Worm (Caenorhabditis elegans) whole organism, young adult: ENCODE data around the gene tbc-13.

Source experiments
- C06A6.2 ChIP-seq: fragments of 200-800 bp; sonication (Bioruptor generic); conservative IDR thresholded peaks from 2 replicates; pipeline ENCODE4 v1.3.6; 2022; ENCODE audit warnings: missing genetic modification characterization, missing compliant biosample characterization
- C17E4.6 ChIP-seq: fragments of 200-800 bp; sonication (Bioruptor generic); IDR thresholded peaks from 2 replicates; pipeline ENCODE4 v1.3.6; 2022; ENCODE audit warnings: missing genetic modification reagents, missing genetic modification characterization, missing compliant biosample characterization
- F33H1.4 ChIP-seq: fragments of 200-800 bp; sonication (Bioruptor generic); IDR thresholded peaks from 2 replicates; pipeline ENCODE4 v1.3.6; 2022; ENCODE audit warnings: missing genetic modification reagents, missing genetic modification characterization, missing compliant biosample characterization
- F37B4.10 ChIP-seq: fragments of 200-800 bp; sonication (Bioruptor generic); IDR thresholded peaks from 2 replicates; pipeline ENCODE4 v1.3.6; 2022; ENCODE audit warnings: missing genetic modification characterization, missing compliant biosample characterization
- F39B2.1 ChIP-seq: fragments of 200-800 bp; sonication (Bioruptor generic); IDR thresholded peaks from 2 replicates; pipeline ENCODE4 v1.3.6; 2022; ENCODE audit warnings: missing genetic modification reagents, missing genetic modification characterization, missing compliant biosample characterization
- F49E8.2 ChIP-seq: sonication (generic microtip); optimal IDR thresholded peaks from 3 replicates; lab custom pipeline; 2017; ENCODE audit warnings: missing genetic modification characterization, mild to moderate bottlenecking, missing compliant biosample characterization, antibody characterized with exemption, moderate library complexity; ENCODE audit not compliant: insufficient read depth
- K11D2.4 ChIP-seq: fragments of 200-800 bp; sonication (Bioruptor generic); IDR thresholded peaks from 2 replicates; pipeline ENCODE4 v1.3.6; 2022; ENCODE audit warnings: missing genetic modification reagents, missing genetic modification characterization, missing compliant biosample characterization
- K12H6.12 ChIP-seq: fragments of 200-800 bp; sonication (Bioruptor generic); optimal IDR thresholded peaks from 2 replicates; lab custom pipeline; 2018; ENCODE audit warnings: mild to moderate bottlenecking, missing genetic modification characterization, missing compliant biosample characterization
- T26A5.8 ChIP-seq: sonication (generic microtip); optimal IDR thresholded peaks from 2 replicates; lab custom pipeline; 2016; ENCODE audit warnings: missing genetic modification characterization, missing compliant biosample characterization
- Y53F4B.3 ChIP-seq: fragments of 200-800 bp; sonication (Bioruptor generic); IDR thresholded peaks from 2 replicates; pipeline ENCODE4 v1.3.6; 2022; ENCODE audit warnings: missing genetic modification reagents, missing genetic modification characterization, missing compliant biosample characterization
- Y53G8AR.9 ChIP-seq: fragments of 200-800 bp; sonication (Bioruptor generic); conservative IDR thresholded peaks from 2 replicates; pipeline ENCODE4 v1.3.6; 2022; ENCODE audit warnings: missing genetic modification reagents, missing genetic modification characterization, missing compliant biosample characterization
- Y95B8A.8 ChIP-seq: fragments of 200-800 bp; sonication (Bioruptor generic); IDR thresholded peaks from 2 replicates; pipeline ENCODE4 v1.3.6; 2022; ENCODE audit warnings: missing genetic modification reagents, missing genetic modification characterization, missing compliant biosample characterization
- ZK185.1 ChIP-seq: sonication (generic microtip); optimal IDR thresholded peaks from 2 replicates; lab custom pipeline; 2016; ENCODE audit warnings: mild to moderate bottlenecking, missing genetic modification characterization, missing compliant biosample characterization; ENCODE audit not compliant: poor library complexity, severe bottlenecking
- ama-1 ChIP-seq, 3 experiments: fragments of 150-350 bp in 1 of 3; sonication (generic microtip) in 2 of 3; optimal IDR thresholded peaks; 2 replicates each; lab custom pipeline; 2014 to 2018; ENCODE audit warnings: missing biosample characterization in 2 of 3, missing genetic modification characterization in 2 of 3, missing genetic modification reagents in 2 of 3
- attf-3 ChIP-seq: fragments of 200-800 bp; sonication (Bioruptor generic); conservative IDR thresholded peaks from 2 replicates; pipeline ENCODE4 v1.3.6; 2022; ENCODE audit warnings: missing genetic modification reagents, missing genetic modification characterization, missing compliant biosample characterization
- bed-2 ChIP-seq: fragments of 200-800 bp; sonication (Bioruptor generic); IDR thresholded peaks from 2 replicates; pipeline ENCODE4 v1.3.6; 2022; ENCODE audit warnings: missing genetic modification reagents, missing genetic modification characterization, missing compliant biosample characterization
- cebp-2 ChIP-seq: fragments of 200-800 bp; sonication (Bioruptor generic); IDR thresholded peaks from 2 replicates; pipeline ENCODE4 v1.3.6; 2022; ENCODE audit warnings: missing genetic modification characterization, missing compliant biosample characterization
- dox-1 ChIP-seq: fragments of 200-800 bp; sonication (Bioruptor generic); IDR thresholded peaks from 2 replicates; pipeline ENCODE4 v1.3.6; 2022; ENCODE audit warnings: missing genetic modification reagents, missing genetic modification characterization, missing compliant biosample characterization
- hlh-26 ChIP-seq: fragments of 200-800 bp; sonication (Bioruptor generic); conservative IDR thresholded peaks from 2 replicates; pipeline ENCODE4 v1.3.6; 2022; ENCODE audit warnings: missing genetic modification reagents, missing genetic modification characterization, missing compliant biosample characterization
- hrde-1 ChIP-seq: sonication (generic microtip); optimal IDR thresholded peaks from 2 replicates; lab custom pipeline; 2016; ENCODE audit warnings: missing genetic modification characterization, mild to moderate bottlenecking, missing compliant biosample characterization, moderate library complexity, missing genotype, missing genetic modification reagents, borderline replicate concordance
- let-526 ChIP-seq: fragments of 200-800 bp; sonication (Bioruptor generic); IDR thresholded peaks from 2 replicates; pipeline ENCODE4 v1.3.6; 2022; ENCODE audit warnings: missing genetic modification reagents, missing genetic modification characterization, missing compliant biosample characterization
- mel-28 ChIP-seq: sonication (generic microtip); optimal IDR thresholded peaks from 2 replicates; lab custom pipeline; 2016; ENCODE audit warnings: borderline replicate concordance, mild to moderate bottlenecking, missing genetic modification characterization, missing compliant biosample characterization
- mes-4 ChIP-seq: sonication (generic microtip); optimal IDR thresholded peaks from 2 replicates; lab custom pipeline; 2016; ENCODE audit warnings: missing genotype, missing genetic modification characterization, missing compliant biosample characterization
- nfya-1 ChIP-seq: sonication (generic microtip); optimal IDR thresholded peaks from 2 replicates; lab custom pipeline; 2017; ENCODE audit warnings: antibody characterized with exemption, missing compliant biosample characterization, missing genetic modification characterization, borderline replicate concordance; ENCODE audit not compliant: insufficient read depth
- nfya-2 ChIP-seq: fragments of 200-800 bp; sonication (Bioruptor generic); IDR thresholded peaks from 2 replicates; pipeline ENCODE4 v1.3.6; 2022; ENCODE audit warnings: missing genetic modification reagents, missing genetic modification characterization, missing compliant biosample characterization
- nhr-179 ChIP-seq: sonication (generic microtip); optimal IDR thresholded peaks from 2 replicates; lab custom pipeline; 2016; ENCODE audit warnings: mild to moderate bottlenecking, missing genetic modification characterization, missing compliant biosample characterization
- nhr-90 ChIP-seq: sonication (generic microtip); optimal IDR thresholded peaks from 2 replicates; lab custom pipeline; 2016; ENCODE audit warnings: missing genotype, mild to moderate bottlenecking, missing genetic modification characterization, missing compliant biosample characterization
- pbrm-1 ChIP-seq: fragments of 200-800 bp; sonication (Bioruptor generic); IDR thresholded peaks from 2 replicates; pipeline ENCODE4 v1.3.6; 2022; ENCODE audit warnings: missing genetic modification reagents, missing genetic modification characterization, missing compliant biosample characterization
- rpc-1 ChIP-seq, 2 experiments: fragments of 150-350 bp in 1 of 2; sonication (generic microtip) in 1 of 2; optimal IDR thresholded peaks; 2 replicates each; lab custom pipeline; 2014 to 2018; ENCODE audit warnings: missing biosample characterization in 1 of 2, missing genetic modification characterization in 1 of 2, missing genetic modification reagents in 1 of 2, missing genotype in 1 of 2
- sdz-38 ChIP-seq: sonication (generic microtip); optimal IDR thresholded peaks from 2 replicates; lab custom pipeline; 2016; ENCODE audit warnings: missing genotype, missing genetic modification characterization, missing compliant biosample characterization
- sea-2 ChIP-seq: fragments of 200-800 bp; sonication (Bioruptor generic); IDR thresholded peaks from 2 replicates; pipeline ENCODE4 v1.3.6; 2022; ENCODE audit warnings: missing genetic modification characterization, missing compliant biosample characterization
- snpc-1.3 ChIP-seq: sonication (generic microtip); optimal IDR thresholded peaks from 2 replicates; lab custom pipeline; 2017; ENCODE audit warnings: missing genetic modification characterization, mild to moderate bottlenecking, missing compliant biosample characterization, antibody characterized with exemption, moderate library complexity, missing genotype, missing genetic modification reagents; ENCODE audit not compliant: insufficient read depth
- snpc-4 ChIP-seq, 5 experiments: fragments of 150-350 bp in 1 of 5; sonication (generic microtip) in 4 of 5; optimal IDR thresholded peaks; 2 replicates each; lab custom pipeline; 2014 to 2018; ENCODE audit warnings: missing genetic modification characterization in 5 of 5, missing biosample characterization in 3 of 5, antibody characterized with exemption in 2 of 5, mild to moderate bottlenecking in 2 of 5, missing compliant biosample characterization in 2 of 5, missing genotype in 2 of 5, moderate library complexity in 2 of 5, missing genetic modification reagents in 1 of 5
- tbp1 ChIP-seq: fragments of 200-800 bp; sonication (Bioruptor generic); optimal IDR thresholded peaks from 2 replicates; lab custom pipeline; 2018; ENCODE audit warnings: mild to moderate bottlenecking, missing genetic modification characterization, missing compliant biosample characterization
- zfh-2 ChIP-seq: fragments of 200-800 bp; sonication (Bioruptor generic); conservative IDR thresholded peaks from 2 replicates; pipeline ENCODE4 v1.3.6; 2022; ENCODE audit warnings: missing genetic modification reagents, missing genetic modification characterization, missing compliant biosample characterization

tbc-13 gene

ce11 chrX:12513415-12513814 is 28.6 kb downstream of the tbc-13 start (continued):
- no peak for TF ChIP-seq ZK185.1

ce11 chrX:12515596-12516481 is 31.0 kb downstream of the tbc-13 start:
- TF ChIP-seq C17E4.6 (GFP tag; lab: Robert Waterston, UW) (no peak), attf-3 (GFP tag; lab: Robert Waterston, UW) (no peak), mel-28 (tag; lab: Kevin White, UChicago) (no peak), F39B2.1 (GFP tag; lab: Robert Waterston, UW) (no peak), snpc-4 (GFP tag; optimal IDR thresholded peaks at IDR 0.05; lab: Kevin White, UChicago) (no peak), snpc-4 (tag; optimal IDR thresholded peaks at IDR 0.05; lab: Kevin White, UChicago) (no peak), tbp1 (GFP tag; lab: Kevin White, UChicago) (no peak), F49E8.2 (tag; lab: Kevin White, UChicago) (no peak), Y95B8A.8 (no peak), mes-4 (tag; lab: Kevin White, UChicago) (no peak), sea-2 (GFP tag; lab: Robert Waterston, UW) (no peak), dox-1 (GFP tag; lab: Robert Waterston, UW) (no peak), sdz-38 (tag; lab: Kevin White, UChicago) (no peak), Y53G8AR.9 (GFP tag; lab: Robert Waterston, UW) (no peak), hrde-1 (tag; lab: Kevin White, UChicago) (no peak), nhr-90 (no peak), K12H6.12 (tag; lab: Kevin White, UChicago) (no peak), let-526 (GFP tag; lab: Robert Waterston, UW) (no peak), nhr-179 (tag; lab: Kevin White, UChicago) (no peak), rpc-1 (optimal IDR thresholded peaks at IDR 0.05; lab: Kevin White, UChicago) (no peak), rpc-1 (tag; optimal IDR thresholded peaks at IDR 0.05; lab: Kevin White, UChicago) (no peak), snpc-1.3 (tag; lab: Kevin White, UChicago) (no peak)

ce11 chrX:12516482-12516826 is 31.6 kb downstream of the tbc-13 start:
- TF ChIP-seq ama-1 (optimal IDR thresholded peaks at IDR 0.05; lab: Kevin White, UChicago) (no peak), ama-1 (GFP tag; optimal IDR thresholded peaks at IDR 0.05; lab: Kevin White, UChicago) (no peak), cebp-2 (GFP tag; lab: Robert Waterston, UW) (no peak), F37B4.10 (GFP tag; lab: Robert Waterston, UW) (no peak), zfh-2 (GFP tag; lab: Robert Waterston, UW) (no peak), nhr-90 (no peak), Y53F4B.3 (GFP tag; lab: Robert Waterston, UW) (no peak), bed-2 (GFP tag; lab: Robert Waterston, UW) (no peak), nfya-2 (GFP tag; lab: Robert Waterston, UW) (no peak), nfya-1 (tag; lab: Kevin White, UChicago) (no peak), pbrm-1 (no peak), F33H1.4 (no peak)

- no peak for TF ChIP-seq hlh-26 (GFP tag; lab: Robert Waterston, UW)
- no peak for TF ChIP-seq cebp-2 (GFP tag; lab: Robert Waterston, UW)
- TF ChIP-seq K11D2.4, result peak; percentile 52; the same call in 1 of the 2 replicates
- TF ChIP-seq C06A6.2, result no peak
- no peak for TF ChIP-seq T26A5.8
- peak; percentile 2 for TF ChIP-seq K12H6.12 (tag; lab: Kevin White, UChicago)
These were observed 32.5 kb downstream of the tbc-13 start for ce11 chrX:12517307-12517706.
